Fruit fly (Drosophila melanogaster): Measurements from ENCODE around the gene Crz.

The Crz gene

DNA sequence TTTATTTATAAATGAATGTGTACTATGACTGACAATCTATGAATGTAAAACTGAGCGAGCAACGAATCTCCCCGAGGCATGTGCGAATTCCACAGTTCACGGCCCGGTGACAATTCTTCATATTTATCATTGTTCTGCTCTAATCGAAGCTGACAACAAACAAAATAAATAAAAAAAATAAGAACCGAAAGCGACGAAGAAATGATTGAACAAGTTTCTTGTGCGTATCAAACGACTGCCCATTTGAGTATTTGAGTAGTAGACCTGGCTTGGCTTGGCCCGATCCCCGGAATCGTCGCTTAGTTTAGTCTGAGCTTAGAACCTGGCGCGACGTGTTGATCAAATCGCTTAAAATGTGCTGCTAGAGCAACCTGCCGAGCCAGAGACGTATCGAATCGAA, 4.6 kb upstream of the Crz start, which contains the start of gene CG31321:
Gene CG31321, plus strand, starts transcription at position 301 of the 400 bp plus-strand sequence.
- TF ChIP-seq Abd-B (GFP tag; optimal IDR thresholded peaks at IDR 0.05), result no peak
- no peak for TF ChIP-seq sage (GFP tag; optimal IDR thresholded peaks at IDR 0.05)
- TF ChIP-seq h (GFP tag; optimal IDR thresholded peaks at IDR 0.05), result no peak
- no peak for TF ChIP-seq lola (GFP tag; optimal IDR thresholded peaks at IDR 0.05)
- TF ChIP-seq sv (GFP tag; optimal IDR thresholded peaks at IDR 0.05), result no peak
- TF ChIP-seq dl (GFP tag; optimal IDR thresholded peaks at IDR 0.05; ENCODE audit: insufficient read depth in 1 of 2, partially characterized antibody in 2 of 2), result no peak
- no peak for TF ChIP-seq br (GFP tag; optimal IDR thresholded peaks at IDR 0.05)
- TF ChIP-seq foxo (GFP tag; optimal IDR thresholded peaks at IDR 0.05), result no peak
- TF ChIP-seq OdsH (GFP tag; optimal IDR thresholded peaks at IDR 0.05), result no peak
- no peak for TF ChIP-seq Jra (GFP tag; optimal IDR thresholded peaks at IDR 0.05)
- TF ChIP-seq CG9705 (GFP tag; optimal IDR thresholded peaks at IDR 0.05), result no peak
- TF ChIP-seq jim (GFP tag; optimal IDR thresholded peaks at IDR 0.05), result no peak
- no peak for TF ChIP-seq Hnf4 (GFP tag; optimal IDR thresholded peaks at IDR 0.05)
- no peak for TF ChIP-seq dsf (GFP tag; optimal IDR thresholded peaks at IDR 0.05; ENCODE audit: borderline replicate concordance)
- no peak for TF ChIP-seq CrebA (GFP tag; optimal IDR thresholded peaks at IDR 0.05; ENCODE audit: borderline replicate concordance)

- TF ChIP-seq HLH106 (tag; optimal IDR thresholded peaks at IDR 0.05), result peak; percentile 53
- TF ChIP-seq pan (optimal IDR thresholded peaks at IDR 0.05), result no peak
- peak; percentile 47 for TF ChIP-seq ey (GFP tag; optimal IDR thresholded peaks at IDR 0.05)
- peak; percentile 42 for TF ChIP-seq Sp1 (GFP tag; optimal IDR thresholded peaks at IDR 0.05)
- peak; percentile 61 for TF ChIP-seq h (GFP tag; optimal IDR thresholded peaks at IDR 0.05)
- TF ChIP-seq jim (GFP tag; optimal IDR thresholded peaks at IDR 0.05), result no peak
- peak; percentile 14 for TF ChIP-seq GATAd (GFP tag; optimal IDR thresholded peaks at IDR 0.05)
- TF ChIP-seq Hnf4 (GFP tag; optimal IDR thresholded peaks at IDR 0.05), result no peak
- TF ChIP-seq foxo (GFP tag; optimal IDR thresholded peaks at IDR 0.05), result peak in 1 of 2 experiments; percentile 60
- no peak for TF ChIP-seq woc (GFP tag; optimal IDR thresholded peaks at IDR 0.05)
- TF ChIP-seq OdsH (GFP tag; optimal IDR thresholded peaks at IDR 0.05), result peak; percentile 8
- peak; percentile 48 for TF ChIP-seq rgr (GFP tag; optimal IDR thresholded peaks at IDR 0.05)
Observed at dm6 chr3R:14311027-14311426, 3.6 kb upstream of the Crz start.

dm6 chr3R:14315912-14316444, 1.3 kb downstream of the Crz start, which contains the start of gene Set8:
Gene Set8 (plus strand): TSS chr3R:14316038.
- TF ChIP-seq Abd-B (GFP tag; optimal IDR thresholded peaks at IDR 0.05), result no peak
- TF ChIP-seq jim (GFP tag; optimal IDR thresholded peaks at IDR 0.05), result peak; percentile 93
- TF ChIP-seq CG32264 (GFP tag; optimal IDR thresholded peaks at IDR 0.05), result no peak
- no peak for TF ChIP-seq Mio (GFP tag; optimal IDR thresholded peaks at IDR 0.05)
- TF ChIP-seq psq (GFP tag; optimal IDR thresholded peaks at IDR 0.05), result peak; percentile 96
- TF ChIP-seq Rel (GFP tag; optimal IDR thresholded peaks at IDR 0.05), result no peak
- TF ChIP-seq Rel (tag; optimal IDR thresholded peaks at IDR 0.05), result peak; percentile 97

- TF ChIP-seq jim (GFP tag; optimal IDR thresholded peaks at IDR 0.05) (peak; percentile 13), sage (GFP tag; optimal IDR thresholded peaks at IDR 0.05) (no peak), h (GFP tag; optimal IDR thresholded peaks at IDR 0.05) (peak; percentile 65), woc (GFP tag; optimal IDR thresholded peaks at IDR 0.05) (no peak), Hnf4 (GFP tag; optimal IDR thresholded peaks at IDR 0.05) (no peak), dl (GFP tag; optimal IDR thresholded peaks at IDR 0.05; ENCODE audit: insufficient read depth in 1 of 2, partially characterized antibody in 2 of 2) (no peak), Dfd (GFP tag; optimal IDR thresholded peaks at IDR 0.05) (no peak), Dif (GFP tag; optimal IDR thresholded peaks at IDR 0.05; ENCODE audit: partially characterized antibody) (no peak), Mio (GFP tag; optimal IDR thresholded peaks at IDR 0.05) (no peak), Rel (GFP tag; optimal IDR thresholded peaks at IDR 0.05) (no peak), Rel (tag; optimal IDR thresholded peaks at IDR 0.05) (peak; percentile 53), usp (GFP tag; optimal IDR thresholded peaks at IDR 0.05) (no peak), tai (GFP tag; optimal IDR thresholded peaks at IDR 0.05) (no peak), CG9705 (GFP tag; optimal IDR thresholded peaks at IDR 0.05) (peak; percentile 72), Sp1 (GFP tag; optimal IDR thresholded peaks at IDR 0.05) (peak; percentile 41), dsf (GFP tag; optimal IDR thresholded peaks at IDR 0.05; ENCODE audit: borderline replicate concordance) (peak; percentile 48), foxo (GFP tag; optimal IDR thresholded peaks at IDR 0.05) (peak in 1 of 2 experiments; percentile 82), Myc (optimal IDR thresholded peaks at IDR 0.05) (no peak), CG32264 (GFP tag; optimal IDR thresholded peaks at IDR 0.05) (peak; percentile 5), N (GFP tag; optimal IDR thresholded peaks at IDR 0.05) (peak; percentile 68), Jra (GFP tag; optimal IDR thresholded peaks at IDR 0.05) (no peak), psq (GFP tag; optimal IDR thresholded peaks at IDR 0.05) (peak; percentile 51), pan (optimal IDR thresholded peaks at IDR 0.05) (no peak), Hr83 (GFP tag; optimal IDR thresholded peaks at IDR 0.05; ENCODE audit: poor library complexity, severe bottlenecking) (peak; percentile 63), HLH106 (tag; optimal IDR thresholded peaks at IDR 0.05) (peak; percentile 80), Vsx2 (GFP tag; optimal IDR thresholded peaks at IDR 0.05; ENCODE audit: partially characterized antibody) (no peak), brk (GFP tag; optimal IDR thresholded peaks at IDR 0.05) (no peak), lola (GFP tag; optimal IDR thresholded peaks at IDR 0.05) (no peak), GATAd (GFP tag; optimal IDR thresholded peaks at IDR 0.05) (peak; percentile 22), ey (GFP tag; optimal IDR thresholded peaks at IDR 0.05) (peak; percentile 52), br (GFP tag; optimal IDR thresholded peaks at IDR 0.05) (no peak), sv (GFP tag; optimal IDR thresholded peaks at IDR 0.05) (peak; percentile 59), fru (GFP tag; optimal IDR thresholded peaks at IDR 0.05) (no peak)
Observed at dm6 chr3R:14326250-14327112, 11.8 kb downstream of the Crz start, which contains the start of the genes Afti and ATPsynE. Gene Afti (minus strand): TSS chr3R:14326689. Gene ATPsynE (plus strand): TSS chr3R:14326947.

All from whole organism, wandering third instar larva.